Fruit fly (Drosophila melanogaster) whole organism, embryonic: Measurements from ENCODE around the gene CG16790.

Experiments used
- Abd-B ChIP-seq: fragments of 200-800 bp; sonication (Bioruptor generic); optimal IDR thresholded peaks from 2 replicates; lab custom pipeline; 2018; ENCODE audit warnings: missing biosample characterization, mild to moderate bottlenecking, missing genetic modification characterization, moderate library complexity
- Antp ChIP-seq: fragments of 200-800 bp; sonication (Bioruptor generic); optimal IDR thresholded peaks from 3 replicates; lab custom pipeline; 2016; ENCODE audit warnings: missing biosample characterization, missing genetic modification characterization
- Atf3 ChIP-seq: fragments of 200-800 bp; sonication (Bioruptor generic); optimal IDR thresholded peaks from 3 replicates; lab custom pipeline; 2016; ENCODE audit warnings: missing biosample characterization, missing genetic modification characterization
- Atf6 ChIP-seq: fragments of 200-800 bp; sonication (Bioruptor generic); IDR thresholded peaks from 2 replicates; pipeline ENCODE4 v1.3.6; 2022; ENCODE audit warnings: missing biosample characterization, missing genetic modification characterization
- CG12071 ChIP-seq: fragments of 200-800 bp; sonication (Bioruptor generic); optimal IDR thresholded peaks from 3 replicates; lab custom pipeline; 2018; ENCODE audit warnings: missing biosample characterization, mild to moderate bottlenecking, missing genetic modification characterization
- CG13287 ChIP-seq: fragments of 200-800 bp; sonication (Bioruptor generic); IDR thresholded peaks from 2 replicates; pipeline ENCODE4 v1.3.6; 2022; ENCODE audit warnings: missing biosample characterization, missing genetic modification characterization; ENCODE audit not compliant: partially characterized antibody
- CG15073 ChIP-seq: fragments of 200-800 bp; sonication (Bioruptor generic); optimal IDR thresholded peaks from 2 replicates; lab custom pipeline; 2016; ENCODE audit warnings: missing biosample characterization, missing genetic modification characterization
- CG16863 ChIP-seq: fragments of 200-800 bp; sonication (Bioruptor generic); optimal IDR thresholded peaks from 3 replicates; lab custom pipeline; 2016; ENCODE audit warnings: missing biosample characterization, missing genetic modification characterization
- CG18262 ChIP-seq: fragments of 200-800 bp; optimal IDR thresholded peaks from 3 replicates; lab custom pipeline; 2019; ENCODE audit warnings: missing biosample characterization, mild to moderate bottlenecking, missing genetic modification characterization, moderate library complexity
- CG18599 ChIP-seq: fragments of 200-800 bp; sonication (Bioruptor generic); optimal IDR thresholded peaks from 3 replicates; lab custom pipeline; 2017; ENCODE audit warnings: missing biosample characterization, missing genetic modification characterization, mild to moderate bottlenecking, moderate library complexity, missing genetic modification reagents
- CG30403 ChIP-seq: fragments of 200-800 bp; sonication (Bioruptor generic); optimal IDR thresholded peaks from 3 replicates; lab custom pipeline; 2016; ENCODE audit warnings: missing biosample characterization, missing genetic modification characterization
- CG31224 ChIP-seq: fragments of 200-800 bp; sonication (Bioruptor generic); IDR thresholded peaks from 2 replicates; pipeline ENCODE4 v1.3.6; 2022; ENCODE audit warnings: missing biosample characterization, missing genetic modification characterization
- CG3163 ChIP-seq: fragments of 200-800 bp; sonication (Bioruptor generic); optimal IDR thresholded peaks from 3 replicates; lab custom pipeline; 2016; ENCODE audit warnings: missing biosample characterization, missing genetic modification characterization
- CG3281 ChIP-seq: fragments of 200-800 bp; sonication (Bioruptor generic); optimal IDR thresholded peaks from 3 replicates; lab custom pipeline; 2017; ENCODE audit warnings: missing biosample characterization, mild to moderate bottlenecking, missing genetic modification characterization
- CG5953 ChIP-seq: fragments of 200-800 bp; sonication (Bioruptor generic); IDR thresholded peaks from 2 replicates; pipeline ENCODE4 v1.3.6; 2022; ENCODE audit warnings: missing biosample characterization, missing genetic modification characterization
- CG7372 ChIP-seq: fragments of 200-800 bp; sonication (Bioruptor generic); IDR thresholded peaks from 2 replicates; pipeline ENCODE4 v1.3.6; 2022; ENCODE audit warnings: missing biosample characterization, missing genetic modification characterization
- CG8290 ChIP-seq, 3 experiments: fragments of 200-800 bp; sonication (Bioruptor generic); optimal IDR thresholded peaks; 2 replicates each; lab custom pipeline; 2016 to 2019; ENCODE audit warnings: missing biosample characterization in 3 of 3, missing genetic modification characterization in 3 of 3, mild to moderate bottlenecking in 2 of 3, moderate library complexity in 1 of 3
- CkIIα-i1 ChIP-seq: fragments of 200-800 bp; sonication (Bioruptor generic); IDR thresholded peaks from 2 replicates; pipeline ENCODE4 v1.3.6; 2022; ENCODE audit warnings: missing biosample characterization, missing genetic modification characterization
- Dll ChIP-seq: fragments of 200-800 bp; sonication (Bioruptor generic); IDR thresholded peaks from 4 replicates; pipeline ENCODE4 v1.3.6; 2022; ENCODE audit warnings: missing biosample characterization, missing genetic modification characterization; ENCODE audit not compliant: partially characterized antibody
- E2f1 ChIP-seq: fragments of 200-800 bp; sonication (Bioruptor generic); IDR thresholded peaks from 2 replicates; pipeline ENCODE4 v1.3.6; 2022; ENCODE audit warnings: missing biosample characterization, missing genetic modification characterization
- Elba2 ChIP-seq: fragments of 200-800 bp; sonication (Bioruptor generic); optimal IDR thresholded peaks from 3 replicates; lab custom pipeline; 2016; ENCODE audit warnings: missing biosample characterization, missing genetic modification characterization
- Fer2 ChIP-seq: fragments of 200-800 bp; sonication (Bioruptor generic); optimal IDR thresholded peaks from 2 replicates; lab custom pipeline; 2018; ENCODE audit warnings: missing biosample characterization, mild to moderate bottlenecking, missing genetic modification characterization, moderate library complexity
- HmgD ChIP-seq: fragments of 200-800 bp; sonication (Bioruptor generic); optimal IDR thresholded peaks from 3 replicates; lab custom pipeline; 2016; ENCODE audit warnings: missing biosample characterization, missing genetic modification characterization
- Hr3 ChIP-seq: fragments of 200-800 bp; sonication (Bioruptor generic); optimal IDR thresholded peaks from 3 replicates; lab custom pipeline; 2016; ENCODE audit warnings: missing biosample characterization, missing genetic modification characterization
- Kr ChIP-seq: fragments of 200-800 bp; sonication (Bioruptor generic); optimal IDR thresholded peaks from 2 replicates; lab custom pipeline; 2017; ENCODE audit warnings: missing biosample characterization, mild to moderate bottlenecking, missing genetic modification characterization
- Lim3 ChIP-seq: fragments of 200-800 bp; sonication (Bioruptor generic); IDR thresholded peaks from 2 replicates; pipeline ENCODE4 v1.3.6; 2022; ENCODE audit warnings: missing biosample characterization, missing genetic modification characterization
- Max ChIP-seq: fragments of 200-800 bp; sonication (Bioruptor generic); optimal IDR thresholded peaks from 2 replicates; lab custom pipeline; 2016; ENCODE audit warnings: missing biosample characterization, mild to moderate bottlenecking, missing genetic modification characterization
- Meics ChIP-seq: fragments of 200-800 bp; sonication (Bioruptor generic); optimal IDR thresholded peaks from 2 replicates; lab custom pipeline; 2017; ENCODE audit warnings: missing biosample characterization, mild to moderate bottlenecking, missing genetic modification characterization
- Mes4 ChIP-seq: fragments of 200-800 bp; sonication (Bioruptor generic); optimal IDR thresholded peaks from 2 replicates; lab custom pipeline; 2016; ENCODE audit warnings: missing biosample characterization, missing genetic modification characterization
- NK7.1 ChIP-seq: fragments of 200-800 bp; sonication (Bioruptor generic); optimal IDR thresholded peaks from 3 replicates; lab custom pipeline; 2016; ENCODE audit warnings: missing biosample characterization, missing genetic modification characterization
- Oli ChIP-seq: fragments of 200-800 bp; sonication (Bioruptor generic); optimal IDR thresholded peaks from 2 replicates; lab custom pipeline; 2018; ENCODE audit warnings: missing biosample characterization, mild to moderate bottlenecking, missing genetic modification characterization, moderate library complexity
- Stat92E ChIP-seq, 3 experiments: fragments of >200 bp in 2 of 3; fragments of 200-800 bp in 1 of 3; sonication (Bioruptor generic) in 1 of 3; optimal IDR thresholded peaks; 2 replicates each; lab custom pipeline; 2017 to 2019; ENCODE audit warnings: missing biosample characterization in 3 of 3, missing genetic modification characterization in 3 of 3, mild to moderate bottlenecking in 1 of 3, moderate library complexity in 1 of 3
- TFAM ChIP-seq: fragments of 200-800 bp; sonication (Bioruptor generic); optimal IDR thresholded peaks from 2 replicates; lab custom pipeline; 2017; ENCODE audit warnings: missing biosample characterization, missing genetic modification characterization, inconsistent platforms
- Xrp1 ChIP-seq: fragments of 200-800 bp; sonication (Bioruptor generic); IDR thresholded peaks from 2 replicates; pipeline ENCODE4 v1.3.6; 2022; ENCODE audit warnings: missing biosample characterization, missing genetic modification characterization
- abd-A ChIP-seq: fragments of 200-800 bp; sonication (Bioruptor generic); optimal IDR thresholded peaks from 3 replicates; lab custom pipeline; 2019; ENCODE audit warnings: missing biosample characterization, mild to moderate bottlenecking, missing genetic modification characterization, moderate library complexity
- cato ChIP-seq: fragments of 200-800 bp; sonication (Bioruptor generic); optimal IDR thresholded peaks from 2 replicates; lab custom pipeline; 2016; ENCODE audit warnings: missing biosample characterization, missing genetic modification characterization, borderline replicate concordance
- crc ChIP-seq: fragments of 200-800 bp; sonication (Bioruptor generic); optimal IDR thresholded peaks from 2 replicates; lab custom pipeline; 2016; ENCODE audit warnings: missing biosample characterization, missing genetic modification characterization
- da ChIP-seq: fragments of 200-800 bp; sonication (Bioruptor generic); optimal IDR thresholded peaks from 2 replicates; lab custom pipeline; 2016; ENCODE audit warnings: missing biosample characterization, missing genetic modification characterization
- danr ChIP-seq: fragments of 200-800 bp; sonication (Bioruptor generic); IDR thresholded peaks from 2 replicates; pipeline ENCODE4 v1.3.6; 2022; ENCODE audit warnings: missing biosample characterization, missing genetic modification characterization
- dm ChIP-seq: fragments of 200-800 bp; sonication (Bioruptor generic); optimal IDR thresholded peaks from 3 replicates; lab custom pipeline; 2016; ENCODE audit warnings: missing biosample characterization, missing genetic modification characterization
- h ChIP-seq: fragments of >200 bp; optimal IDR thresholded peaks from 2 replicates; lab custom pipeline; 2017
- ind ChIP-seq: fragments of 200-800 bp; sonication (Bioruptor generic); optimal IDR thresholded peaks from 3 replicates; lab custom pipeline; 2016; ENCODE audit warnings: missing biosample characterization, missing genetic modification characterization
- klu ChIP-seq: fragments of 200-800 bp; sonication (Bioruptor generic); IDR thresholded peaks from 2 replicates; pipeline ENCODE4 v1.3.6; 2022; ENCODE audit warnings: missing biosample characterization, missing genetic modification characterization
- nerfin-1 ChIP-seq: fragments of 200-800 bp; sonication (Bioruptor generic); optimal IDR thresholded peaks from 3 replicates; lab custom pipeline; 2019; ENCODE audit warnings: missing biosample characterization, mild to moderate bottlenecking, missing genetic modification characterization, moderate library complexity
- pan ChIP-seq, 4 experiments: fragments of >200 bp in 3 of 4; fragments of 200-800 bp in 1 of 4; sonication (Bioruptor generic) in 1 of 4; optimal IDR thresholded peaks in 3 of 4; IDR thresholded peaks in 1 of 4; 2 replicates each; pipeline versions ENCODE4 v1.3.6 to Lab custom; 2017 to 2022; ENCODE audit warnings: missing biosample characterization in 2 of 4, missing genetic modification characterization in 2 of 4, mixed read lengths in 1 of 4
- scrt ChIP-seq: fragments of 200-800 bp; sonication (Bioruptor generic); optimal IDR thresholded peaks from 2 replicates; lab custom pipeline; 2018; ENCODE audit warnings: missing biosample characterization, mild to moderate bottlenecking, missing genetic modification characterization, moderate library complexity
- sens ChIP-seq: fragments of 200-800 bp; sonication (Bioruptor generic); peaks from one replicate; lab custom pipeline; 2016; ENCODE audit warnings: missing biosample characterization, missing genetic modification characterization
- slbo ChIP-seq: fragments of 200-800 bp; sonication (Bioruptor generic); IDR thresholded peaks from 2 replicates; pipeline ENCODE4 v1.3.6; 2022; ENCODE audit warnings: missing biosample characterization, missing genetic modification characterization
- so ChIP-seq: fragments of 200-800 bp; sonication (Bioruptor generic); IDR thresholded peaks from 3 replicates; pipeline ENCODE4 v1.3.6; 2022; ENCODE audit warnings: missing biosample characterization, missing genetic modification characterization
- stwl ChIP-seq: fragments of 200-800 bp; sonication (Bioruptor generic); optimal IDR thresholded peaks from 3 replicates; lab custom pipeline; 2018; ENCODE audit warnings: missing biosample characterization, mild to moderate bottlenecking, missing genetic modification characterization, moderate library complexity
- trh ChIP-seq: fragments of 200-800 bp; sonication (Bioruptor generic); optimal IDR thresholded peaks from 2 replicates; lab custom pipeline; 2016; ENCODE audit warnings: missing biosample characterization, missing genetic modification characterization
- tx ChIP-seq: fragments of 200-800 bp; sonication (Bioruptor generic); optimal IDR thresholded peaks from 2 replicates; lab custom pipeline; 2016; ENCODE audit warnings: missing biosample characterization, missing genetic modification characterization
- vfl ChIP-seq: fragments of 200-800 bp; sonication (Bioruptor generic); optimal IDR thresholded peaks from 2 replicates; lab custom pipeline; 2016; ENCODE audit warnings: missing biosample characterization, missing genetic modification characterization
- yki ChIP-seq: fragments of >200 bp; optimal IDR thresholded peaks from 3 replicates; lab custom pipeline; 2018

CG16790 gene

DNA sequence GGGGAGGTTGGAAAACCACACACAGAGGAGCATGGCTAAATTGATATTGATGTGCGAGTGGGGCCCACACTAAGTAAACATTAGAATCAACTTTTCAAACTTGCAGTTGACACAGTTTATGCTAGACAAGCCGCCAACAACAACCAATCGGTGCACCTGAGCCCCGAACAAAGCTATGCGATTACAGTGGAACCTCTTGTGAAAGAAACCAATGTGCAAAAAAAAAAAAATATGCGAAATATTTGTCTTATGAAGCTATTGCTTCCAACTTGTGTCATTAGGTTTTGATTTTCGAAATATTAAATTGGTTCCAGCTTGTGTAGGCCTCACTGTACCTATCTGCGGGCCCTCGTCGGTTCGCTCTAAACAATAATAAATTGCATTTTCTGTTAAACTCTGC, 48.3 kb upstream of the CG16790 start (continued):
- TF ChIP-seq CG30403 (GFP tag; lab: Kevin White, UChicago) (peak; percentile 78), Atf3 (GFP tag; lab: Kevin White, UChicago) (peak; percentile 68), CG5953 (peak; percentile 79), klu (no peak), danr (GFP tag; lab: Robert Waterston, UW) (peak; percentile 67), NK7.1 (peak; percentile 14), h (lab: Kevin White, UChicago) (no peak), Abd-B (peak; percentile 66), crc (GFP tag; lab: Kevin White, UChicago) (peak; percentile 26), slbo (GFP tag; lab: Robert Waterston, UW) (peak; percentile 80), CG3163 (GFP tag; lab: Kevin White, UChicago) (no peak), ind (peak; percentile 81), so (GFP tag; lab: Robert Waterston, UW) (peak; percentile 84), yki (no peak), CG15073 (GFP tag; lab: Kevin White, UChicago) (peak; percentile 6), trh (GFP tag; lab: Kevin White, UChicago) (peak; percentile 23), scrt (GFP tag; lab: Kevin White, UChicago) (peak; percentile 30), Max (peak; percentile 29), nerfin-1 (tag; lab: Kevin White, UChicago) (peak; percentile 51), TFAM (GFP tag; lab: Kevin White, UChicago) (no peak), HmgD (no peak), Xrp1 (peak; percentile 84), abd-A (no peak), CG16863 (GFP tag; lab: Kevin White, UChicago) (peak; percentile 68), Dll (GFP tag; lab: Robert Waterston, UW) (no peak), vfl (GFP tag; lab: Kevin White, UChicago) (no peak), CkIIα-i1 (0 out of 2 replicates have a peak, but pooled peaks have one; percentile 17), CG13287 (no peak), Elba2 (GFP tag; lab: Kevin White, UChicago) (peak; percentile 21), Meics (GFP tag; lab: Kevin White, UChicago) (peak; percentile 54), Fer2 (tag; lab: Kevin White, UChicago) (peak; percentile 26), da (GFP tag; lab: Kevin White, UChicago) (no peak), CG7372 (GFP tag; lab: Robert Waterston, UW) (peak; percentile 39; the same call in 1 of the 2 replicates), stwl (no peak), dm (GFP tag; lab: Kevin White, UChicago) (peak; percentile 2), CG18262 (peak; percentile 45), Mes4 (peak; percentile 65)

DNA sequence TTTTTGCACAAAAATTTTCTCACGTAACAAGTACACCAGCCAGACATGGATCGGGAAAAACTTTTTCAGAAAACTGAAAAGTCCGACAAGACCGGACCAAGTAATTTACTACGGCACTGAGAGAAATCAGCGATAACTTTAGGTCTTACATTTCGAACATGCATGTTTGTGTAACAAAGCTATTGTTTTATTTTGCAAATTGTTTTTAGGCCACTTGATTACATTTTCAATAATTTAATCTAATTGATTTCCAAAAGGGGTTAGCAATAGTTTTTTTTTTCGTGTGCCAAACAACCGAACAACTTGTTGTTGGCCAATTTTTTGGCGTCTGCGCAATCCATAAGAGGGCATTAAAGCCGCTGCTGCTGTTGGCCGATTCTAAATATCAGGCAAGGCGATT, 43.1 kb upstream of the CG16790 start:
- no peak for TF ChIP-seq CG8290 (GFP tag; optimal IDR thresholded peaks at IDR 0.05; lab: Kevin White, UChicago)
- peak in 1 of 2 experiments; percentile 41 for TF ChIP-seq CG8290 (tag; optimal IDR thresholded peaks at IDR 0.05; lab: Kevin White, UChicago)
- TF ChIP-seq Stat92E (GFP tag; optimal IDR thresholded peaks at IDR 0.05; lab: Kevin White, UChicago), result no peak
- TF ChIP-seq Kr (GFP tag; lab: Kevin White, UChicago), result no peak
- TF ChIP-seq CG3281, result peak; percentile 76
- TF ChIP-seq CG18599, result peak; percentile 81
- TF ChIP-seq Oli (tag; lab: Kevin White, UChicago), result peak; percentile 63
- no peak for TF ChIP-seq pan (optimal IDR thresholded peaks at IDR 0.05; lab: Kevin White, UChicago)
- peak in 1 of 2 experiments; percentile 72 for TF ChIP-seq pan (GFP tag; optimal IDR thresholded peaks at IDR 0.05 in 1 of 2, IDR thresholded peaks at IDR 0.05 in 1 of 2)
- TF ChIP-seq sens, result peak; percentile 95
- peak; percentile 45 for TF ChIP-seq Hr3
- no peak for TF ChIP-seq Lim3 (GFP tag; lab: Robert Waterston, UW)
- peak; percentile 67 for TF ChIP-seq CG12071 (GFP tag; lab: Kevin White, UChicago)
- TF ChIP-seq Atf6 (GFP tag; lab: Robert Waterston, UW), result peak; percentile 59
- peak; percentile 19; the same call in 1 of the 2 replicates for TF ChIP-seq CG31224 (GFP tag; lab: Robert Waterston, UW)
- no peak for TF ChIP-seq cato (GFP tag; lab: Kevin White, UChicago)
- peak; percentile 58 for TF ChIP-seq Antp (GFP tag; lab: Kevin White, UChicago)
- TF ChIP-seq tx (GFP tag; lab: Kevin White, UChicago), result no peak
- TF ChIP-seq E2f1, result peak; percentile 61
